Fruit fly (Drosophila melanogaster) whole organism, adult: ENCODE results near the gene CG6709.
A peak's percentile ranks its signal among the peaks of the same experiment; 100 is the strongest.

Source experiments
- CG11617 ChIP-seq: fragments of 200-800 bp; sonication (Bioruptor generic); optimal IDR thresholded peaks from 2 replicates; lab custom pipeline; 2017; ENCODE audit warnings: mild to moderate bottlenecking, missing biosample characterization, missing genetic modification reagents, missing genetic modification characterization
- CG1620 ChIP-seq: fragments of 200-800 bp; sonication (Bioruptor generic); optimal IDR thresholded peaks from 2 replicates; lab custom pipeline; 2016; ENCODE audit warnings: missing biosample characterization, missing genetic modification characterization
- bab1 ChIP-seq: fragments of 200-800 bp; sonication (Bioruptor generic); optimal IDR thresholded peaks from 3 replicates; lab custom pipeline; 2019; ENCODE audit warnings: missing biosample characterization, mild to moderate bottlenecking, missing genetic modification characterization, moderate library complexity
- cnc ChIP-seq, 2 experiments: fragments of >200 bp; optimal IDR thresholded peaks; 2 replicates each; lab custom pipeline; 2017
- kay ChIP-seq: fragments of 200-800 bp; sonication (Bioruptor generic); peaks from one replicate; lab custom pipeline; 2016; ENCODE audit warnings: missing biosample characterization, missing genetic modification characterization, borderline replicate concordance
- tj ChIP-seq: fragments of 200-800 bp; sonication (Bioruptor generic); optimal IDR thresholded peaks from 3 replicates; lab custom pipeline; 2017; ENCODE audit warnings: missing biosample characterization, mild to moderate bottlenecking, missing genetic modification characterization, moderate library complexity

dm6 chr3L:9863656-9864055 lies 30.9 kb downstream of the CG6709 start:
- TF ChIP-seq kay (GFP tag; lab: Kevin White, UChicago) (peak; percentile 90), bab1 (no peak), CG11617 (GFP tag; lab: Kevin White, UChicago) (no peak), cnc (optimal IDR thresholded peaks at IDR 0.05; lab: Kevin White, UChicago) (no peak), CG1620 (GFP tag; lab: Kevin White, UChicago) (no peak), tj (GFP tag; lab: Kevin White, UChicago) (no peak)
